Fruit fly (Drosophila melanogaster) whole organism, embryonic: ENCODE results near the gene Ino80.

Experiments used
- Ada2b ChIP-seq: fragments of 200-800 bp; sonication (Bioruptor generic); IDR thresholded peaks from 2 replicates; pipeline ENCODE4 v1.3.6; 2022; ENCODE audit warnings: missing biosample characterization, missing genetic modification characterization
- Atf6 ChIP-seq: fragments of 200-800 bp; sonication (Bioruptor generic); IDR thresholded peaks from 2 replicates; pipeline ENCODE4 v1.3.6; 2022; ENCODE audit warnings: missing biosample characterization, missing genetic modification characterization
- Blimp-1 ChIP-seq: fragments of 200-800 bp; sonication (Bioruptor generic); optimal IDR thresholded peaks from 3 replicates; lab custom pipeline; 2018; ENCODE audit warnings: missing biosample characterization, missing genetic modification characterization, mild to moderate bottlenecking, moderate library complexity, missing genetic modification reagents
- C15 ChIP-seq: fragments of 200-800 bp; sonication (Bioruptor generic); IDR thresholded peaks from 3 replicates; pipeline ENCODE4 v1.3.6; 2022; ENCODE audit warnings: missing biosample characterization, missing genetic modification characterization
- CG10147 ChIP-seq: fragments of 200-800 bp; sonication (Bioruptor generic); optimal IDR thresholded peaks from 2 replicates; lab custom pipeline; 2019; ENCODE audit warnings: missing biosample characterization, mild to moderate bottlenecking, missing genetic modification characterization, moderate library complexity
- CG12659 ChIP-seq: fragments of 200-800 bp; sonication (Bioruptor generic); optimal IDR thresholded peaks from 3 replicates; lab custom pipeline; 2017; ENCODE audit warnings: mild to moderate bottlenecking, missing biosample characterization, missing genetic modification reagents, missing genetic modification characterization
- CG15696 ChIP-seq: fragments of 200-800 bp; sonication (Bioruptor generic); optimal IDR thresholded peaks from 2 replicates; lab custom pipeline; 2019; ENCODE audit warnings: missing biosample characterization, mild to moderate bottlenecking, missing genetic modification characterization, moderate library complexity
- CG16813 ChIP-seq: fragments of 200-800 bp; sonication (Bioruptor generic); IDR thresholded peaks from 3 replicates; pipeline ENCODE4 v1.3.6; 2022; ENCODE audit warnings: missing biosample characterization, missing genetic modification characterization; ENCODE audit not compliant: partially characterized antibody
- CG17186 ChIP-seq: fragments of 200-800 bp; sonication (Bioruptor generic); optimal IDR thresholded peaks from 3 replicates; lab custom pipeline; 2017; ENCODE audit warnings: missing biosample characterization, missing genetic modification reagents, missing genetic modification characterization
- CG17829 ChIP-seq: fragments of 200-800 bp; optimal IDR thresholded peaks from 2 replicates; lab custom pipeline; 2019; ENCODE audit warnings: missing biosample characterization, mild to moderate bottlenecking, missing genetic modification characterization, moderate library complexity
- CG1792 ChIP-seq: fragments of 200-800 bp; sonication (Bioruptor generic); optimal IDR thresholded peaks from 2 replicates; lab custom pipeline; 2016; ENCODE audit warnings: missing biosample characterization, missing genetic modification characterization
- CG1832 ChIP-seq: fragments of 200-800 bp; sonication (Bioruptor generic); optimal IDR thresholded peaks from 2 replicates; lab custom pipeline; 2017; ENCODE audit warnings: missing biosample characterization, mild to moderate bottlenecking, missing genetic modification characterization, inconsistent platforms
- CG2120 ChIP-seq: fragments of 200-800 bp; sonication (Bioruptor generic); optimal IDR thresholded peaks from 3 replicates; lab custom pipeline; 2016; ENCODE audit warnings: missing biosample characterization, missing genetic modification characterization
- CG31388 ChIP-seq: fragments of 200-800 bp; sonication (Bioruptor generic); optimal IDR thresholded peaks from 2 replicates; lab custom pipeline; 2016; ENCODE audit warnings: missing biosample characterization, missing genetic modification characterization
- CG31441 ChIP-seq: fragments of 200-800 bp; sonication (Bioruptor generic); IDR thresholded peaks from 2 replicates; pipeline ENCODE4 v1.3.6; 2022; ENCODE audit warnings: missing biosample characterization, missing genetic modification characterization
- CG33557 ChIP-seq: fragments of 200-800 bp; sonication (Bioruptor generic); optimal IDR thresholded peaks from 2 replicates; lab custom pipeline; 2019; ENCODE audit warnings: missing biosample characterization, mild to moderate bottlenecking, missing genetic modification characterization, moderate library complexity
- CG4282 ChIP-seq: fragments of 200-800 bp; sonication (Bioruptor generic); optimal IDR thresholded peaks from 2 replicates; lab custom pipeline; 2016; ENCODE audit warnings: missing biosample characterization, missing genetic modification characterization
- CG4360 ChIP-seq: fragments of 200-800 bp; sonication (Bioruptor generic); IDR thresholded peaks from 2 replicates; pipeline ENCODE4 v1.3.6; 2022; ENCODE audit warnings: missing biosample characterization, missing genetic modification characterization
- CG6813 ChIP-seq: fragments of 200-800 bp; sonication (Bioruptor generic); optimal IDR thresholded peaks from 2 replicates; lab custom pipeline; 2017; ENCODE audit warnings: missing biosample characterization, missing genetic modification characterization, mild to moderate bottlenecking, moderate library complexity, missing genetic modification reagents
- CG7372 ChIP-seq: fragments of 200-800 bp; sonication (Bioruptor generic); IDR thresholded peaks from 2 replicates; pipeline ENCODE4 v1.3.6; 2022; ENCODE audit warnings: missing biosample characterization, missing genetic modification characterization
- CHES-1-like ChIP-seq: fragments of 200-800 bp; sonication (Bioruptor generic); optimal IDR thresholded peaks from 2 replicates; lab custom pipeline; 2016; ENCODE audit warnings: missing biosample characterization, missing genetic modification characterization
- Doc2 ChIP-seq: fragments of 200-800 bp; sonication (Bioruptor generic); IDR thresholded peaks from 2 replicates; pipeline ENCODE4 v1.3.6; 2022; ENCODE audit warnings: missing biosample characterization, missing genetic modification characterization
- ERR ChIP-seq: fragments of 200-800 bp; sonication (Bioruptor generic); optimal IDR thresholded peaks from 2 replicates; lab custom pipeline; 2016; ENCODE audit warnings: missing biosample characterization, missing genetic modification characterization
- Ets65A ChIP-seq: fragments of 200-800 bp; sonication (Bioruptor generic); peaks from one replicate; lab custom pipeline; 2016; ENCODE audit warnings: missing biosample characterization, missing genetic modification characterization
- Gug ChIP-seq: fragments of 200-800 bp; sonication (Bioruptor generic); IDR thresholded peaks from 4 replicates; pipeline ENCODE4 v1.3.6; 2022; ENCODE audit warnings: missing biosample characterization, missing genetic modification characterization
- Hmx ChIP-seq: fragments of 200-800 bp; sonication (Bioruptor generic); optimal IDR thresholded peaks from 2 replicates; lab custom pipeline; 2016; ENCODE audit warnings: missing biosample characterization, missing genetic modification characterization
- Oaz ChIP-seq: fragments of 200-800 bp; sonication (Bioruptor generic); IDR thresholded peaks from 2 replicates; pipeline ENCODE4 v1.3.6; 2022; ENCODE audit warnings: missing biosample characterization, missing genetic modification characterization
- Optix ChIP-seq: fragments of 200-800 bp; sonication (Bioruptor generic); IDR thresholded peaks from 3 replicates; pipeline ENCODE4 v1.3.6; 2022; ENCODE audit warnings: missing biosample characterization, missing genetic modification characterization
- Rx ChIP-seq: fragments of 200-800 bp; sonication (Bioruptor generic); IDR thresholded peaks from 2 replicates; pipeline ENCODE4 v1.3.6; 2022; ENCODE audit warnings: missing biosample characterization, missing genetic modification characterization
- abd-A ChIP-seq: fragments of 200-800 bp; sonication (Bioruptor generic); optimal IDR thresholded peaks from 3 replicates; lab custom pipeline; 2019; ENCODE audit warnings: missing biosample characterization, mild to moderate bottlenecking, missing genetic modification characterization, moderate library complexity
- al ChIP-seq: fragments of 200-800 bp; sonication (Bioruptor generic); IDR thresholded peaks from 2 replicates; pipeline ENCODE4 v1.3.6; 2022; ENCODE audit warnings: missing biosample characterization, missing genetic modification characterization
- cato ChIP-seq: fragments of 200-800 bp; sonication (Bioruptor generic); optimal IDR thresholded peaks from 2 replicates; lab custom pipeline; 2016; ENCODE audit warnings: missing biosample characterization, missing genetic modification characterization, borderline replicate concordance
- crol ChIP-seq: fragments of 200-800 bp; sonication (Bioruptor generic); IDR thresholded peaks from 2 replicates; pipeline ENCODE4 v1.3.6; 2022; ENCODE audit warnings: missing biosample characterization, missing genetic modification characterization
- dmrt11E ChIP-seq: fragments of 200-800 bp; sonication (Bioruptor generic); optimal IDR thresholded peaks from 3 replicates; lab custom pipeline; 2018; ENCODE audit warnings: missing biosample characterization, mild to moderate bottlenecking, missing genetic modification characterization, moderate library complexity
- dpn ChIP-seq, 2 experiments: fragments of 200-800 bp; sonication (Bioruptor generic); optimal IDR thresholded peaks; 3 replicates each; lab custom pipeline; 2016; ENCODE audit warnings: missing biosample characterization in 2 of 2, missing genetic modification characterization in 2 of 2
- ems ChIP-seq: fragments of 200-800 bp; sonication (Bioruptor generic); optimal IDR thresholded peaks from 3 replicates; lab custom pipeline; 2016; ENCODE audit warnings: missing biosample characterization, missing genetic modification characterization
- fd102C ChIP-seq: fragments of 200-800 bp; sonication (Bioruptor generic); optimal IDR thresholded peaks from 2 replicates; lab custom pipeline; 2018; ENCODE audit warnings: missing biosample characterization, mild to moderate bottlenecking, missing genetic modification characterization, moderate library complexity
- fru ChIP-seq: fragments of >200 bp; optimal IDR thresholded peaks from 2 replicates; lab custom pipeline; 2017
- gcm2 ChIP-seq: fragments of 200-800 bp; sonication (Bioruptor generic); optimal IDR thresholded peaks from 2 replicates; lab custom pipeline; 2016; ENCODE audit warnings: missing biosample characterization, missing genetic modification characterization
- nerfin-1 ChIP-seq: fragments of 200-800 bp; sonication (Bioruptor generic); optimal IDR thresholded peaks from 3 replicates; lab custom pipeline; 2019; ENCODE audit warnings: missing biosample characterization, mild to moderate bottlenecking, missing genetic modification characterization, moderate library complexity
- onecut ChIP-seq: fragments of 200-800 bp; sonication (Bioruptor generic); IDR thresholded peaks from 2 replicates; pipeline ENCODE4 v1.3.6; 2022; ENCODE audit warnings: missing biosample characterization, missing genetic modification characterization
- pan ChIP-seq, 4 experiments: fragments of >200 bp in 3 of 4; fragments of 200-800 bp in 1 of 4; sonication (Bioruptor generic) in 1 of 4; optimal IDR thresholded peaks in 3 of 4; IDR thresholded peaks in 1 of 4; 2 replicates each; pipeline versions ENCODE4 v1.3.6 to Lab custom; 2017 to 2022; ENCODE audit warnings: missing biosample characterization in 2 of 4, missing genetic modification characterization in 2 of 4, mixed read lengths in 1 of 4
- pfk ChIP-seq: fragments of 200-800 bp; sonication (Bioruptor generic); optimal IDR thresholded peaks from 2 replicates; lab custom pipeline; 2018; ENCODE audit warnings: missing biosample characterization, mild to moderate bottlenecking, missing genetic modification characterization, moderate library complexity
- pita ChIP-seq: fragments of 200-800 bp; sonication (Bioruptor generic); optimal IDR thresholded peaks from 2 replicates; lab custom pipeline; 2017; ENCODE audit warnings: missing biosample characterization, mild to moderate bottlenecking, missing genetic modification characterization
- pnt ChIP-seq: fragments of 200-800 bp; sonication (Bioruptor generic); optimal IDR thresholded peaks from 3 replicates; lab custom pipeline; 2016; ENCODE audit warnings: missing biosample characterization, missing genetic modification characterization
- ranshi ChIP-seq: fragments of 200-800 bp; sonication (Bioruptor generic); IDR thresholded peaks from 2 replicates; pipeline ENCODE4 v1.3.6; 2022; ENCODE audit warnings: missing biosample characterization, missing genetic modification characterization
- sens ChIP-seq: fragments of 200-800 bp; sonication (Bioruptor generic); peaks from one replicate; lab custom pipeline; 2016; ENCODE audit warnings: missing biosample characterization, missing genetic modification characterization
- sima ChIP-seq: fragments of 200-800 bp; sonication (Bioruptor generic); optimal IDR thresholded peaks from 2 replicates; lab custom pipeline; 2016; ENCODE audit warnings: missing biosample characterization, missing genetic modification characterization
- slp2 ChIP-seq: fragments of 200-800 bp; sonication (Bioruptor generic); optimal IDR thresholded peaks from 2 replicates; lab custom pipeline; 2016; ENCODE audit warnings: missing biosample characterization, missing genetic modification characterization
- tin ChIP-seq: fragments of 200-800 bp; sonication (Bioruptor generic); optimal IDR thresholded peaks from 3 replicates; lab custom pipeline; 2016; ENCODE audit warnings: missing biosample characterization, missing genetic modification characterization
- toy ChIP-seq: fragments of 200-800 bp; sonication (Bioruptor generic); IDR thresholded peaks from 2 replicates; pipeline ENCODE4 v1.3.6; 2022; ENCODE audit warnings: missing biosample characterization, missing genetic modification characterization
- zf30C ChIP-seq: fragments of 200-800 bp; sonication (Bioruptor generic); optimal IDR thresholded peaks from 3 replicates; lab custom pipeline; 2018; ENCODE audit warnings: missing biosample characterization, mild to moderate bottlenecking, missing genetic modification characterization
- zfh1 ChIP-seq: fragments of 200-800 bp; sonication (Bioruptor generic); IDR thresholded peaks from 3 replicates; pipeline ENCODE4 v1.3.6; 2022; ENCODE audit warnings: missing biosample characterization, missing genetic modification characterization

Ino80 gene

DNA sequence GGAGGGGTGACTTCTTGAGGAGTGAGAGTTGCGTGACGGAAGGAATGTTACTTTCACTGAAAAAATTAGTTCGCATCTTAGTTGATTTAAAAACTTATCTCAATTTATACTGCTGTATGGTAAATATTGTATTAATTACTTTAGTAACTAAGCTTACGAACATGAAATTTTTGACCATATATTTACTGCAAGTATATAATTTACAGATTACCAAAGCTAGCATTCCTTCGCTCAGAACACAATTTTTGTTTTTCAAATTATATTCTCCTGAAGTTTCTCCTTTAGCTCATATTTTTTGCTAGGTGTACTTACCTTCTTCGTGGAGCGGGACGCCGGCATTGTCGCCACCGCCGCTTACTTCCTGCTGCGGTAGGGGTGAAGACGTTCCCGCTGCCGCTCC is 32.3 kb downstream of the Ino80 start (continued):
- TF ChIP-seq CG2120 (GFP tag; lab: Kevin White, UChicago) (no peak), Hmx (GFP tag; lab: Kevin White, UChicago) (no peak), pita (no peak), zfh1 (GFP tag; lab: Robert Waterston, UW) (0 out of 3 replicates have a peak, but pooled peaks have one; percentile 19), Ets65A (GFP tag; lab: Kevin White, UChicago) (no peak), Ada2b (GFP tag; lab: Robert Waterston, UW) (no peak), CG17829 (tag; lab: Kevin White, UChicago) (peak; percentile 25), CG15696 (tag; lab: Kevin White, UChicago) (peak; percentile 45), Doc2 (GFP tag; lab: Robert Waterston, UW) (no peak), toy (no peak), Rx (GFP tag; lab: Robert Waterston, UW) (no peak), Blimp-1 (peak; percentile 6), CG16813 (GFP tag; lab: Robert Waterston, UW) (no peak), tin (GFP tag; lab: Kevin White, UChicago) (peak; percentile 12), gcm2 (no peak), sima (no peak), CG4360 (no peak), pnt (GFP tag; lab: Kevin White, UChicago) (no peak), ems (GFP tag; lab: Kevin White, UChicago) (no peak), nerfin-1 (tag; lab: Kevin White, UChicago) (no peak), CG1792 (GFP tag; lab: Kevin White, UChicago) (no peak), fru (lab: Kevin White, UChicago) (no peak), sens (peak; percentile 79), Atf6 (GFP tag; lab: Robert Waterston, UW) (no peak), dmrt11E (tag; lab: Kevin White, UChicago) (peak; percentile 22), abd-A (tag; lab: Kevin White, UChicago) (no peak), al (no peak), CG6813 (GFP tag; lab: Kevin White, UChicago) (no peak), crol (no peak), CG12659 (GFP tag; lab: Kevin White, UChicago) (no peak), slp2 (GFP tag; lab: Kevin White, UChicago) (no peak), CHES-1-like (GFP tag; lab: Kevin White, UChicago) (no peak), CG10147 (no peak), zf30C (no peak), CG7372 (GFP tag; lab: Robert Waterston, UW) (no peak), C15 (GFP tag; lab: Robert Waterston, UW) (no peak), ranshi (no peak), pan (optimal IDR thresholded peaks at IDR 0.05; lab: Kevin White, UChicago) (no peak), pan (GFP tag; optimal IDR thresholded peaks at IDR 0.05 in 1 of 2, IDR thresholded peaks at IDR 0.05 in 1 of 2) (no peak), CG33557 (GFP tag; lab: Kevin White, UChicago) (no peak), Optix (GFP tag; lab: Robert Waterston, UW) (no peak), CG1832 (GFP tag; lab: Kevin White, UChicago) (no peak), cato (no peak), pfk (no peak), ERR (GFP tag; lab: Kevin White, UChicago) (no peak), fd102C (no peak), CG31441 (GFP tag; lab: Robert Waterston, UW) (0 out of 2 replicates have a peak, but pooled peaks have one; percentile 29), CG31388 (no peak), Oaz (GFP tag; lab: Robert Waterston, UW) (no peak), CG4282 (GFP tag; lab: Kevin White, UChicago) (no peak), CG17186 (no peak), onecut (no peak), Gug (no peak), dpn (GFP tag; optimal IDR thresholded peaks at IDR 0.05; lab: Kevin White, UChicago) (no peak)
